Worm (Caenorhabditis elegans) whole organism, early embryonic: ENCODE data around the gene srx-129.

ENCODE experiments used
- B0310.2 ChIP-seq: sonication (generic microtip); optimal IDR thresholded peaks from 2 replicates; lab custom pipeline; 2016; ENCODE audit warnings: mild to moderate bottlenecking, missing genetic modification characterization, missing compliant biosample characterization
- F13C5.2 ChIP-seq: sonication (generic microtip); optimal IDR thresholded peaks from 2 replicates; lab custom pipeline; 2017; ENCODE audit warnings: mild to moderate bottlenecking, missing genetic modification characterization, inconsistent platforms, missing compliant biosample characterization
- aly-1 ChIP-seq: sonication (generic microtip); optimal IDR thresholded peaks from 2 replicates; lab custom pipeline; 2016; ENCODE audit warnings: missing genetic modification characterization, missing compliant biosample characterization
- ama-1 ChIP-seq: fragments of 150-350 bp; optimal IDR thresholded peaks from 2 replicates; lab custom pipeline; 2014
- ceh-13 ChIP-seq: fragments of 200-800 bp; sonication (Bioruptor generic); optimal IDR thresholded peaks from 2 replicates; lab custom pipeline; 2018; ENCODE audit warnings: mild to moderate bottlenecking, missing genetic modification characterization, missing compliant biosample characterization
- ceh-36 ChIP-seq: sonication (generic microtip); optimal IDR thresholded peaks from 2 replicates; lab custom pipeline; 2016; ENCODE audit warnings: missing genetic modification characterization, inconsistent platforms, missing compliant biosample characterization
- ets-7 ChIP-seq: sonication (generic microtip); optimal IDR thresholded peaks from 2 replicates; lab custom pipeline; 2016; ENCODE audit warnings: missing genotype, missing genetic modification characterization, missing compliant biosample characterization
- flt-1 ChIP-seq: fragments of 200-800 bp; sonication (Bioruptor generic); IDR thresholded peaks from 2 replicates; pipeline ENCODE4 v1.3.6; 2022; ENCODE audit warnings: missing genetic modification characterization, missing compliant biosample characterization
- hmbx-1 ChIP-seq: sonication (generic microtip); optimal IDR thresholded peaks from 2 replicates; lab custom pipeline; 2016; ENCODE audit warnings: mild to moderate bottlenecking, missing genetic modification characterization, missing compliant biosample characterization
- hmg-4 ChIP-seq: fragments of 200-800 bp; sonication (Bioruptor generic); optimal IDR thresholded peaks from 2 replicates; lab custom pipeline; 2018; ENCODE audit warnings: mild to moderate bottlenecking, missing genetic modification characterization, missing compliant biosample characterization
- hnd-1 ChIP-seq: sonication (generic microtip); optimal IDR thresholded peaks from 2 replicates; lab custom pipeline; 2016; ENCODE audit warnings: missing genetic modification characterization, missing compliant biosample characterization
- pes-1 ChIP-seq: fragments of 200-800 bp; sonication (Bioruptor generic); IDR thresholded peaks from 2 replicates; pipeline ENCODE4 v1.3.6; 2022; ENCODE audit warnings: missing genetic modification reagents, missing genetic modification characterization, missing compliant biosample characterization
- scrt-1 ChIP-seq: fragments of 200-800 bp; sonication (Bioruptor generic); IDR thresholded peaks from 2 replicates; pipeline ENCODE4 v1.3.6; 2022; ENCODE audit warnings: missing genetic modification characterization, missing compliant biosample characterization
- sea-1 ChIP-seq: fragments of 200-800 bp; sonication (Bioruptor generic); conservative IDR thresholded peaks from 2 replicates; pipeline ENCODE4 v1.3.6; 2022; ENCODE audit warnings: missing genetic modification characterization, missing compliant biosample characterization
- tbx-11 ChIP-seq: fragments of 200-800 bp; sonication (Bioruptor generic); IDR thresholded peaks from 2 replicates; pipeline ENCODE4 v1.3.6; 2022; ENCODE audit warnings: missing genetic modification characterization, missing compliant biosample characterization
- tbx-37 ChIP-seq: fragments of 200-800 bp; sonication (Bioruptor generic); conservative IDR thresholded peaks from 2 replicates; pipeline ENCODE4 v1.3.6; 2022; ENCODE audit warnings: missing genetic modification reagents, missing genetic modification characterization, missing compliant biosample characterization
- tra-4 ChIP-seq: sonication (generic microtip); optimal IDR thresholded peaks from 2 replicates; lab custom pipeline; 2017; ENCODE audit warnings: missing genetic modification characterization, missing compliant biosample characterization

Gene srx-129

ce11 chrV:13812330-13812729 lies 21.7 kb upstream of the srx-129 start:
- TF ChIP-seq pes-1 (GFP tag; lab: Robert Waterston, UW) (no peak), tbx-11 (GFP tag; lab: Robert Waterston, UW) (no peak), flt-1 (GFP tag; lab: Robert Waterston, UW) (no peak), ets-7 (tag; lab: Kevin White, UChicago) (no peak), sea-1 (GFP tag; lab: Robert Waterston, UW) (no peak), scrt-1 (GFP tag; lab: Robert Waterston, UW) (no peak), ceh-13 (no peak), aly-1 (tag; lab: Kevin White, UChicago) (no peak), B0310.2 (tag; lab: Kevin White, UChicago) (no peak), F13C5.2 (no peak), tra-4 (no peak)

DNA sequence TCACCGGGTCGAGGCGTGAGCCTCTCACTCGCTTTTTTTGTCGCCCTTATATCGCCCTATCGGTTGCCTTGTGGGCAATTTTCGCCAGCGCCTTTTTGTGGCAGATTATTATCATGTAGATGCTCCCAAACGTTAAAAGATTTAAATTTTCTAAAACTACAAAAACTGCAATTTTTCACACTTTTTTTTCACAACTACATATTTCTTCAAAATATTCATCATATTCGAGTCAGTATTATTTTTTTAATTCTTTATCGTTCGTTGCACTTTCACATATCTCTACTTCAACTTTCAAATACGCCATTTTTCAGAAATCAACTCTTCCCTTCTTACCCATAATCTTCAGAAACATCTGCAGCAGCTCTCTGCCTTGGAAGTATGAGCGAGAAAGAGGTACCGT lies 21.1 kb upstream of the srx-129 start, which contains the start of gene ceh-24:
TSS of gene ceh-24 (plus strand) at position 301 of the 400 bp plus-strand sequence.
- TF ChIP-seq tbx-37 (GFP tag; lab: Robert Waterston, UW) = no peak
- TF ChIP-seq hnd-1 (tag; lab: Kevin White, UChicago) = no peak
- no peak for TF ChIP-seq ceh-36 (tag; lab: Kevin White, UChicago)
- TF ChIP-seq aly-1 (tag; lab: Kevin White, UChicago) = no peak
- TF ChIP-seq hmg-4 (GFP tag; lab: Kevin White, UChicago) = no peak
- no peak for TF ChIP-seq pes-1 (GFP tag; lab: Robert Waterston, UW)
- TF ChIP-seq ama-1 (lab: Kevin White, UChicago) = no peak
- TF ChIP-seq hmbx-1 (tag; lab: Kevin White, UChicago) = no peak
- no peak for TF ChIP-seq ets-7 (tag; lab: Kevin White, UChicago)
- TF ChIP-seq flt-1 (GFP tag; lab: Robert Waterston, UW) = no peak
- no peak for TF ChIP-seq sea-1 (GFP tag; lab: Robert Waterston, UW)
- no peak for TF ChIP-seq B0310.2 (tag; lab: Kevin White, UChicago)
- TF ChIP-seq ceh-13 = no peak

DNA sequence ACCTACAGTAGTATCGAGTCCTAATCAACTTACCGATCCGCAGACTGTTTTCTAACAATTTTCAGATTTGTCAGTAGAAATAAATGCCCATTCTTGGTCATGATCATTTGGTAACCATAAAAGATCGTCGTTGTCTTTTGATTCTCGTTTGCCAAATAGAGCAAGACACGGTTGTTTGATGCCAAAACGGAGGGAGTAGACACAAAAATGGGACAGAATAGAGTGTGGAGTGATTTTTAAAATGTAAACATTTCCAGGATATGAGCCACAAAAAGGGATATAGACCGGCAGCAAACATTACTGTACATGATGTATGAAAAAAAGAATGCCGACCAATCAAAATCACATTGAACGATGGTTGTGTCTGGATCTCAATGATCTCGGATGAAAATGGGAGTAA lies 17.2 kb upstream of the srx-129 start, which contains the start of gene F55B12.2:
TSS of gene F55B12.2 (minus strand) at position 101 of the 400 bp plus-strand sequence.
- TF ChIP-seq pes-1 (GFP tag; lab: Robert Waterston, UW) = no peak
- no peak for TF ChIP-seq tbx-37 (GFP tag; lab: Robert Waterston, UW)
- TF ChIP-seq B0310.2 (tag; lab: Kevin White, UChicago) = no peak
- TF ChIP-seq tra-4 = no peak
- no peak for TF ChIP-seq tbx-11 (GFP tag; lab: Robert Waterston, UW)
- TF ChIP-seq hnd-1 (tag; lab: Kevin White, UChicago) = no peak
- TF ChIP-seq scrt-1 (GFP tag; lab: Robert Waterston, UW) = no peak
- no peak for TF ChIP-seq aly-1 (tag; lab: Kevin White, UChicago)
- no peak for TF ChIP-seq hmbx-1 (tag; lab: Kevin White, UChicago)
- TF ChIP-seq flt-1 (GFP tag; lab: Robert Waterston, UW) = no peak

ce11 chrV:13818824-13819408 lies 15.1 kb upstream of the srx-129 start, which contains the start of gene sel-10:
sel-10 (plus strand) TSS chrV:13819361.
- TF ChIP-seq hmg-4 (GFP tag; lab: Kevin White, UChicago) (no peak), tbx-37 (GFP tag; lab: Robert Waterston, UW) (no peak), tbx-11 (GFP tag; lab: Robert Waterston, UW) (no peak), F13C5.2 (peak; percentile 30)

- TF ChIP-seq flt-1 (GFP tag; lab: Robert Waterston, UW) = no peak
- TF ChIP-seq tbx-37 (GFP tag; lab: Robert Waterston, UW) = no peak
- TF ChIP-seq ets-7 (tag; lab: Kevin White, UChicago) = no peak
- TF ChIP-seq hmbx-1 (tag; lab: Kevin White, UChicago) = no peak
- TF ChIP-seq scrt-1 (GFP tag; lab: Robert Waterston, UW) = no peak
- TF ChIP-seq sea-1 (GFP tag; lab: Robert Waterston, UW) = no peak
- TF ChIP-seq hmg-4 (GFP tag; lab: Kevin White, UChicago) = no peak
- no peak for TF ChIP-seq aly-1 (tag; lab: Kevin White, UChicago)
- no peak for TF ChIP-seq F13C5.2
- no peak for TF ChIP-seq tbx-11 (GFP tag; lab: Robert Waterston, UW)
- TF ChIP-seq B0310.2 (tag; lab: Kevin White, UChicago) = no peak
- no peak for TF ChIP-seq ceh-13
- no peak for TF ChIP-seq ceh-36 (tag; lab: Kevin White, UChicago)
- no peak for TF ChIP-seq ama-1 (lab: Kevin White, UChicago)
- TF ChIP-seq tra-4 = no peak
- no peak for TF ChIP-seq hnd-1 (tag; lab: Kevin White, UChicago)
- TF ChIP-seq pes-1 (GFP tag; lab: Robert Waterston, UW) = no peak
Observed at ce11 chrV:13822752-13823151, 11.3 kb upstream of the srx-129 start, which contains the start of gene hpo-31. hpo-31 (plus strand) TSS chrV:13823052.

DNA sequence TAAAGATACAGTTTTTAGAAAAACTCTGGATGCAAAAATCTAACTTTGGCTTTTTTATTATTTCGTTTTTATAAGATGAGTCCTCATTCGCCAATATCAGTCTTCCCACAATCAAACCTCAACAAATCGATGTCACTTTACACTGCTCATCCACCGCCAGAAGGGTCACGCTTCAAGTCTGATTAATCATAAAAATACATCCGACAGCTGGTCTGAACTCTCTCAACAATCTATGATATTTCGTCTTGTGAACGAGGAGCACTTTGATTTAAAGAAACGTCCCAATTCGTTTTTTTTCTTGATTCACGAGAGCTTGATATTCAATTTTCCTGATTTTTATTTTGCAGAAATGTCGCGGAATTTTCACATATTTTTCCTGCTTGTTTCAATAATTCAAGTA lies 6.1 kb upstream of the srx-129 start, which contains the start of gene nrf-5:
TSS of gene nrf-5 (plus strand) at position 348 of the 400 bp plus-strand sequence.
- no peak for TF ChIP-seq aly-1 (tag; lab: Kevin White, UChicago)
- no peak for TF ChIP-seq F13C5.2
- no peak for TF ChIP-seq sea-1 (GFP tag; lab: Robert Waterston, UW)
- TF ChIP-seq scrt-1 (GFP tag; lab: Robert Waterston, UW) = no peak
- no peak for TF ChIP-seq hnd-1 (tag; lab: Kevin White, UChicago)
- no peak for TF ChIP-seq tra-4
- TF ChIP-seq tbx-11 (GFP tag; lab: Robert Waterston, UW) = no peak
- TF ChIP-seq hmg-4 (GFP tag; lab: Kevin White, UChicago) = no peak

ce11 chrV:13830813-13831212 lies 3.2 kb upstream of the srx-129 start, which contains the start of gene str-165:
str-165 (plus strand) TSS chrV:13831113.
- TF ChIP-seq tbx-11 (GFP tag; lab: Robert Waterston, UW) = no peak
- TF ChIP-seq ceh-36 (tag; lab: Kevin White, UChicago) = no peak
- no peak for TF ChIP-seq scrt-1 (GFP tag; lab: Robert Waterston, UW)
- no peak for TF ChIP-seq flt-1 (GFP tag; lab: Robert Waterston, UW)
- TF ChIP-seq hmg-4 (GFP tag; lab: Kevin White, UChicago) = no peak
- no peak for TF ChIP-seq B0310.2 (tag; lab: Kevin White, UChicago)
- TF ChIP-seq hmbx-1 (tag; lab: Kevin White, UChicago) = no peak
- TF ChIP-seq ama-1 (lab: Kevin White, UChicago) = no peak
- no peak for TF ChIP-seq pes-1 (GFP tag; lab: Robert Waterston, UW)
- TF ChIP-seq sea-1 (GFP tag; lab: Robert Waterston, UW) = no peak
- TF ChIP-seq tbx-37 (GFP tag; lab: Robert Waterston, UW) = no peak
- TF ChIP-seq ets-7 (tag; lab: Kevin White, UChicago) = no peak
